Worm (Caenorhabditis elegans) whole organism, L3 larva: ENCODE results near the gene Y51H7C.3.
"Not testable (repeated sequence)": the region's sequence is repeated elsewhere in the genome, so short reads cannot be mapped to it uniquely, and the experiment has no call there.

Source experiments
- R02D3.7 ChIP-seq: fragments of 150-350 bp; optimal IDR thresholded peaks from 2 replicates; lab custom pipeline; 2014; ENCODE audit warnings: missing biosample characterization, missing genetic modification characterization
- ZK546.5 ChIP-seq: sonication (generic microtip); optimal IDR thresholded peaks from 2 replicates; lab custom pipeline; 2017; ENCODE audit warnings: missing biosample characterization, missing genetic modification characterization
- ceh-16 ChIP-seq: sonication (generic microtip); optimal IDR thresholded peaks from 2 replicates; lab custom pipeline; 2017; ENCODE audit warnings: missing biosample characterization, missing genetic modification characterization
- ceh-28 ChIP-seq: fragments of 150-350 bp; optimal IDR thresholded peaks from 2 replicates; lab custom pipeline; 2014; ENCODE audit warnings: missing biosample characterization, missing genetic modification reagents, missing genetic modification characterization
- ceh-82 ChIP-seq: fragments of 150-350 bp; optimal IDR thresholded peaks from 2 replicates; lab custom pipeline; 2014; ENCODE audit warnings: missing biosample characterization, missing genetic modification characterization
- ceh-9 ChIP-seq: sonication (generic microtip); optimal IDR thresholded peaks from 2 replicates; lab custom pipeline; 2018; ENCODE audit warnings: missing biosample characterization, missing genetic modification characterization
- egl-27 ChIP-seq: sonication (generic microtip); optimal IDR thresholded peaks from 4 replicates; lab custom pipeline; 2017; ENCODE audit warnings: missing biosample characterization, missing genetic modification reagents, missing genetic modification characterization
- elt-1 ChIP-seq: fragments of 150-350 bp; optimal IDR thresholded peaks from 2 replicates; lab custom pipeline; 2014; ENCODE audit warnings: missing biosample characterization, missing genetic modification characterization
- elt-2 ChIP-seq: sonication (generic microtip); optimal IDR thresholded peaks from 2 replicates; lab custom pipeline; 2016; ENCODE audit warnings: missing genetic modification reagents, mild to moderate bottlenecking, missing genetic modification characterization, missing compliant biosample characterization
- elt-3 ChIP-seq, 3 experiments: fragments of 150-350 bp in 1 of 3; sonication (generic microtip) in 2 of 3; optimal IDR thresholded peaks; 2 replicates in 2 of 3; 4 replicates in 1 of 3; lab custom pipeline; 2014 to 2017; ENCODE audit warnings: missing biosample characterization in 3 of 3, missing genetic modification characterization in 3 of 3
- eor-1 ChIP-seq, 2 experiments: fragments of 150-350 bp; optimal IDR thresholded peaks; 2 replicates each; lab custom pipeline; 2014 to 2018; ENCODE audit warnings: missing biosample characterization in 2 of 2, missing genetic modification characterization in 2 of 2
- fkh-2 ChIP-seq: fragments of 150-350 bp; optimal IDR thresholded peaks from 2 replicates; lab custom pipeline; 2014; ENCODE audit warnings: missing biosample characterization, missing genetic modification reagents, missing genetic modification characterization
- fos-1 ChIP-seq: fragments of 150-350 bp; optimal IDR thresholded peaks from 2 replicates; lab custom pipeline; 2014; ENCODE audit warnings: missing biosample characterization, missing genetic modification characterization
- jun-1 ChIP-seq: fragments of 150-350 bp; optimal IDR thresholded peaks from 2 replicates; lab custom pipeline; 2014; ENCODE audit warnings: missing biosample characterization, missing genetic modification reagents, missing genetic modification characterization
- lin-15B ChIP-seq: fragments of 150-350 bp; optimal IDR thresholded peaks from 2 replicates; lab custom pipeline; 2014; ENCODE audit warnings: missing biosample characterization, missing genetic modification characterization
- lin-39 ChIP-seq: fragments of 150-350 bp; optimal IDR thresholded peaks from 2 replicates; lab custom pipeline; 2018; ENCODE audit warnings: missing biosample characterization, missing genetic modification reagents, missing genetic modification characterization
- lsy-12 ChIP-seq: sonication (generic microtip); optimal IDR thresholded peaks from 2 replicates; lab custom pipeline; 2016; ENCODE audit warnings: mild to moderate bottlenecking, missing genetic modification characterization, missing compliant biosample characterization
- mml-1 ChIP-seq: fragments of 150-350 bp; sonication (generic microtip); optimal IDR thresholded peaks from 3 replicates; lab custom pipeline; 2014; ENCODE audit warnings: missing biosample characterization, missing genetic modification characterization
- nfya-1 ChIP-seq: sonication (generic microtip); optimal IDR thresholded peaks from 2 replicates; lab custom pipeline; 2017; ENCODE audit warnings: missing genetic modification characterization, mild to moderate bottlenecking, missing compliant biosample characterization, antibody characterized with exemption, moderate library complexity; ENCODE audit not compliant: insufficient read depth
- nhr-11 ChIP-seq: fragments of 150-350 bp; optimal IDR thresholded peaks from 2 replicates; lab custom pipeline; 2014; ENCODE audit warnings: missing biosample characterization, missing genetic modification characterization
- nhr-12 ChIP-seq: fragments of 150-350 bp; optimal IDR thresholded peaks from 2 replicates; lab custom pipeline; 2014; ENCODE audit warnings: missing biosample characterization, missing genetic modification characterization
- nhr-23 ChIP-seq: fragments of 150-350 bp; optimal IDR thresholded peaks from 2 replicates; lab custom pipeline; 2014; ENCODE audit warnings: missing biosample characterization, missing genetic modification reagents, missing genetic modification characterization
- nhr-25 ChIP-seq: sonication (generic microtip); optimal IDR thresholded peaks from 2 replicates; lab custom pipeline; 2017; ENCODE audit warnings: missing biosample characterization, missing genetic modification characterization
- nhr-28 ChIP-seq: fragments of 150-350 bp; optimal IDR thresholded peaks from 2 replicates; lab custom pipeline; 2014; ENCODE audit warnings: missing biosample characterization, missing genetic modification characterization
- nhr-67 ChIP-seq: fragments of 150-350 bp; optimal IDR thresholded peaks from 2 replicates; lab custom pipeline; 2014; ENCODE audit warnings: missing biosample characterization, missing genetic modification characterization
- pha-4 ChIP-seq: fragments of 150-350 bp; optimal IDR thresholded peaks from 2 replicates; lab custom pipeline; 2014; ENCODE audit warnings: missing biosample characterization, missing genetic modification reagents, missing genetic modification characterization
- pqm-1 ChIP-seq: fragments of 150-350 bp; optimal IDR thresholded peaks from 2 replicates; lab custom pipeline; 2017; ENCODE audit warnings: missing biosample characterization, missing genetic modification characterization, inconsistent platforms
- sea-2 ChIP-seq: fragments of 150-350 bp; sonication (generic microtip); optimal IDR thresholded peaks from 4 replicates; lab custom pipeline; 2014; ENCODE audit warnings: missing biosample characterization, missing genetic modification reagents, missing genetic modification characterization
- skn-1 ChIP-seq: fragments of 150-350 bp; optimal IDR thresholded peaks from 2 replicates; lab custom pipeline; 2014; ENCODE audit warnings: missing biosample characterization, missing genetic modification characterization
- snpc-4 ChIP-seq: fragments of 150-350 bp; optimal IDR thresholded peaks from 2 replicates; lab custom pipeline; 2014; ENCODE audit warnings: missing biosample characterization, missing genetic modification characterization
- unc-39 ChIP-seq: sonication (generic microtip); optimal IDR thresholded peaks from 4 replicates; lab custom pipeline; 2017; ENCODE audit warnings: missing biosample characterization, missing genetic modification characterization
- zag-1 ChIP-seq: fragments of 150-350 bp; optimal IDR thresholded peaks from 2 replicates; lab custom pipeline; 2014; ENCODE audit warnings: missing biosample characterization, missing genetic modification characterization
- ztf-4 ChIP-seq: fragments of 150-350 bp; optimal IDR thresholded peaks from 2 replicates; lab custom pipeline; 2014; ENCODE audit warnings: missing biosample characterization, missing genetic modification characterization

The Y51H7C.3 gene

DNA sequence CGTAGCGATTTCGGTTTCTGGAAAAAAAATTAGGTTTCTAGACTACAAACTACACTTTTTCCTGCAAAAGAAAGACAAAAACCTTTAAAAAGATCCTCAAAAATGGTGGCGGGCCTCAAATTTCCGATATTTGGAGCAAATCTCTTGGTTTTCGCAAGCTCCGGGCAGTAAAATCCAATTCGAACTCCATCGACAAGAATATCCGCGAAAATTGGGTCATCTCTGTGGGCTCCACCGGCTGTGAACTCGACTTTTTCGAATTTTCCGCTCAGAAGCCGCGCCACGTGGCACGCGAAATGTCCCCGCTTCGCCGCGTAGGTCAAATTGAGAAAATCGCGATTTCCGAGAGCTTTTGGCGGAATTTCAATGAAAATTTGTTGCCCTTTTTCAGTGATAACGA lies 1.6 kb upstream of the Y51H7C.3 start:
- TF ChIP-seq sea-2 (GFP tag; lab: Kevin White, UChicago) (no peak), egl-27 (no peak), nhr-28 (tag; lab: Kevin White, UChicago) (no peak)

DNA sequence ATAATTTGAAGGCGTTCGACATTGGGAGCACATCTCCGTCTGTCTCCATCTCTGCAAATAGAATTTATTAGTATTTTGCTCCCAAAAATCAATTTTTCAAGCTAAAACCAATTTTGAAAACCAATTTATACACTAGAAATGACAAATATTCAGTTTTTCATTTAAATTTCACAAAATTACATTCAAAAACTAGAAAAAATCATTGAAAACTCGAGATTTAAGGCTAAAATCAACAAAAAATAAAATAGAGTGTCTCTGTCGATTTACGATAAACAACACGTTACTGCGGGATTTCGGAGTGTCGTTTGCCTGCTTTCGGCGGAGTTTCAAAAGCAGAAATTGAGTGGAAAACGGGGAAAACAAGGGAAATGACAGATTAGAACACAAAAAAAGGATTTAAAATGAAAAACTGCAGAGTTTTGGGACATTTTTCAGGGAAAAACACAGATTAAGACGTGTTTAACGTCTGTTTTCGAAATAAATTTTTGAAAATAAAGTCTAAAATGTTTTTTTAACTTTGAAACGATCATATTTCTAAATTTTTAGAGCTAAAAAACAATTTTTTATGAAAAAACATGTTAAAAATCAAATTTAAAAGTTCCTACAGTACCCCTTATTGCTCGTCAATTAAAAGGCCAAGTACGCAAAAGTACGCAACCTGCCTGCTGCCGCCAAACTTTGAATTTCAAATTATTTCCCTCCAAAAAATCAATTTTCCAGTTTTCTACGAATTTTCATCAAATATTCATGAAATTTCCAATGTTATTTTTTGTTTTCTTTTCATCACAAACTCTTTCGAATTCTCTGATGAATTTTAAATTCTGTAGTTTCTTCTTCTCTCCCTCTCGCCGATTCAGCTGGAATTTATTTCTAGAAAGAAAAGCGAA lies 598 bp upstream of the Y51H7C.3 start, which contains the start of gene nol-6:
nol-6 (minus strand) TSS at position 51 of the 887 bp plus-strand sequence.
- TF ChIP-seq R02D3.7 (tag; lab: Kevin White, UChicago) (peak; percentile 93), ceh-82 (tag; lab: Kevin White, UChicago) (no peak), nfya-1 (tag; lab: Kevin White, UChicago) (peak; percentile 56), pha-4 (peak; percentile 61), nhr-23 (tag; lab: Kevin White, UChicago) (peak; percentile 5), lin-15B (tag; lab: Kevin White, UChicago) (peak; percentile 46)

DNA sequence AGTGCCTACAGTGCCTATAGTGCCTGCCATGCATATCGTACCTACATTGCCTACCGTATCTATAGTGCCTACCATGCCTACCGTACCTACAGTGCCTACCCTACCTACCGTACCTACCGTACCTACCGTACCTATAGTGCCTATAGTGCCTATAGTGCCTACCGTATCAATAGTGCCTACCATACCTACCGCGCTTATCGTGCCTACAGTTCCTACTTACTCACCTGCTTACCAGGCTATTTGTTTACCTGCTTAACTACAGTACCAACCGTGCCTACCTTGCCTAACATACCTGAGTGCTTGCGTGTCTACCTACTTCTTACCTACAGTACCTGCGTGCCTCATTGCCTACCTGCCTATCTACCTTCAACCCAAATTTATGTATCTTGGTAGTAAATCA lies 3.2 kb downstream of the Y51H7C.3 start:
- TF ChIP-seq zag-1 (tag; lab: Kevin White, UChicago) (no peak), lin-39 (tag; lab: Kevin White, UChicago) (no peak), lsy-12 (tag; lab: Kevin White, UChicago) (no peak), nfya-1 (tag; lab: Kevin White, UChicago) (no peak), mml-1 (no peak), snpc-4 (tag; lab: Kevin White, UChicago) (no peak), nhr-11 (tag; lab: Kevin White, UChicago) (no peak), ceh-16 (tag; lab: Kevin White, UChicago) (no peak), pqm-1 (tag; lab: Kevin White, UChicago) (no peak), fkh-2 (tag; lab: Kevin White, UChicago) (no peak), nhr-67 (tag; lab: Kevin White, UChicago) (no peak), nhr-28 (tag; lab: Kevin White, UChicago) (no peak), skn-1 (tag; lab: Kevin White, UChicago) (no peak), fos-1 (tag; lab: Kevin White, UChicago) (no peak), elt-3 (tag; optimal IDR thresholded peaks at IDR 0.05; lab: Kevin White, UChicago) (no peak), ceh-82 (tag; lab: Kevin White, UChicago) (no peak), ceh-9 (tag; lab: Kevin White, UChicago) (no peak), eor-1 (tag; optimal IDR thresholded peaks at IDR 0.05; lab: Kevin White, UChicago) (no peak), elt-2 (no peak)
- TF ChIP-seq, all 47 proteins: peak for 0

DNA sequence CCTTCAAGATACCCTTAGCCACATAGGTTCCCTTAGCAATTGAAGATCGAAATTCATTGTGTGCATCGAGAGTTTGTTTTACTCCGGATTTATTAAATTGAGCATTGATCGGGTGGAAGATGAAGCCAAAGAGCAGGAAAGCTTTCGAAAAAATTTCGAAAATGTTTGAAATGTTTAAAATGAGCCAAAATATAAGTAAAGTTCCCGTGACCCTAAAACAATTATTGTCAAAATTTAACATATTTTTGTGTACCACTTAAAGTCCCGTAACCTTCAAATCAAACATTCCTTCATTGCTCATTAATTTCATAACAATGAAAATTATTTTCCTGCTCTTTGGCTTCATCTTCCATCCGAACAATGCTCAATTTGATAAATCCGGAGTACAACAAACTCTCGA lies 6.6 kb downstream of the Y51H7C.3 start, which contains the start of gene scl-17:
scl-17 (plus strand) TSS at position 301 of the 400 bp plus-strand sequence.
- TF ChIP-seq zag-1 (tag; lab: Kevin White, UChicago) (no peak), ZK546.5 (no peak), elt-3 (tag; optimal IDR thresholded peaks at IDR 0.05; lab: Kevin White, UChicago) (no peak), nhr-11 (tag; lab: Kevin White, UChicago) (no peak), sea-2 (GFP tag; lab: Kevin White, UChicago) (no peak), lsy-12 (tag; lab: Kevin White, UChicago) (no peak), nhr-28 (tag; lab: Kevin White, UChicago) (no peak), ceh-82 (tag; lab: Kevin White, UChicago) (no peak), nhr-25 (tag; lab: Kevin White, UChicago) (no peak), nhr-67 (tag; lab: Kevin White, UChicago) (no peak), nhr-23 (tag; lab: Kevin White, UChicago) (no peak), nhr-12 (no peak), ztf-4 (tag; lab: Kevin White, UChicago) (no peak), pha-4 (no peak), ceh-28 (tag; lab: Kevin White, UChicago) (no peak)

DNA sequence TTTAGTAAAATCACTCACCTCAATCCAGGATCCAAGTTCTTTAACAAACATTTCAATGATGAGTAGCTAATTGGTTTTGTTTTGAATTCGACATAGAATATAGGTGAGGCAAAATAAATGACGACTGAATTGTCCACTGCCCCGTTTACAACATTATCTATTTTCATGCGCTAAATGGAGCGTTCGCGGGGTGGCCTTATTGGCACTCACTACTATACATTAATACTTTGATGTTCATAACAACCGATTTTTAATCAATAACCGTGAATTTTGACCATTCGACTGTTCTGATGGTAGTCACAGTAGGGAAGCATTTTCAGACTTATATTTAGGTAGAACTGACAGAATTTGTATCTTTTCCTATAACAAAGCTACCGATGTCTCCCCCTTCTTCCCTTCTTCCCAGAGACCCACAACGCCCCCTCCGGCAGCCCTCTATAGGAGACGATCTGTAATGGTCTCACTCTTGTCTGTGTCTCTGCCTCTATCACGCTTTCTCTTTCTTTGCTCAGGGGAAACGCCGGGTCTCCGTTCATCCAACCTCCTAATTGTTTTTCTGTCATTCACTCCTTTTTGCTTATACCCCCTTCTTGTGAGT lies 8.5 kb downstream of the Y51H7C.3 start, which contains the start of gene Y51H7C.12:
Y51H7C.12 (minus strand) TSS at position 51 of the 598 bp plus-strand sequence.
- not testable (repeated sequence) for TF ChIP-seq elt-1 (tag; lab: Kevin White, UChicago); jun-1; unc-39
- TF ChIP-seq, all 47 proteins: peak for 0; not testable (repeated sequence) for 47
